Worm (Caenorhabditis elegans): Measurements from ENCODE around the gene W01C9.2.

The W01C9.2 gene

ce11 chrII:8546975-8547374, 10.8 kb downstream of the W01C9.2 start (continued):
- no peak for TF ChIP-seq dmd-6 (GFP tag; IDR thresholded peaks at IDR 0.05)
- no peak for TF ChIP-seq ZK546.5 (tag; optimal IDR thresholded peaks at IDR 0.05)
- TF ChIP-seq dmd-9 (GFP tag; IDR thresholded peaks at IDR 0.05) = 0 out of 2 replicates have a peak, but pooled peaks have one; percentile 66
- peak; percentile 54 for TF ChIP-seq nhr-102 (tag; optimal IDR thresholded peaks at IDR 0.05)
- no peak; the same call in 1 of the 2 replicates for TF ChIP-seq mdt-29 (GFP tag; IDR thresholded peaks at IDR 0.05)
- no peak for TF ChIP-seq nhr-76 (tag; optimal IDR thresholded peaks at IDR 0.05)
- peak; percentile 88 for TF ChIP-seq mxl-3 (GFP tag; optimal IDR thresholded peaks at IDR 0.05)
- TF ChIP-seq mes-2 (tag; optimal IDR thresholded peaks at IDR 0.05; ENCODE audit: poor library complexity, severe bottlenecking) = no peak
- no peak for TF ChIP-seq F10B5.3 (tag; optimal IDR thresholded peaks at IDR 0.05)
- TF ChIP-seq lim-7 (GFP tag; IDR thresholded peaks at IDR 0.05) = peak; percentile 98
- no peak for TF ChIP-seq Y48G9A.11 (GFP tag; IDR thresholded peaks at IDR 0.05)
- TF ChIP-seq duxl-1 (tag; optimal IDR thresholded peaks at IDR 0.05; ENCODE audit: poor library complexity) = peak; percentile 81
- no peak; the same call in 1 of the 2 replicates for TF ChIP-seq snpc-1.2 (GFP tag; IDR thresholded peaks at IDR 0.05)
- TF ChIP-seq zip-11 (GFP tag; IDR thresholded peaks at IDR 0.05) = peak; percentile 83
- TF ChIP-seq fos-1 (tag; optimal IDR thresholded peaks at IDR 0.05) = no peak
- TF ChIP-seq unc-130 (GFP tag; optimal IDR thresholded peaks at IDR 0.05) = peak; percentile 47
- peak; percentile 79 for TF ChIP-seq spr-3 (GFP tag; optimal IDR thresholded peaks at IDR 0.05)
- TF ChIP-seq zag-1 (tag; optimal IDR thresholded peaks at IDR 0.05) = no peak
- peak; percentile 72 for TF ChIP-seq hlh-11 (tag; optimal IDR thresholded peaks at IDR 0.05)
- TF ChIP-seq egl-27 (tag; optimal IDR thresholded peaks at IDR 0.05) = no peak
- TF ChIP-seq hif-1 (tag; optimal IDR thresholded peaks at IDR 0.05) = peak in 1 of 2 experiments; percentile 5
- no peak for TF ChIP-seq cey-2 (tag; optimal IDR thresholded peaks at IDR 0.05; ENCODE audit: borderline replicate concordance, insufficient read depth)
- TF ChIP-seq Y105C5A.15 (GFP tag; IDR thresholded peaks at IDR 0.05) = no peak; the same call in 1 of the 2 replicates
- TF ChIP-seq daf-12 (tag; optimal IDR thresholded peaks at IDR 0.05) = no peak
- TF ChIP-seq nhr-11 (tag; optimal IDR thresholded peaks at IDR 0.05) = peak; percentile 32
- peak; percentile 91 for TF ChIP-seq arid-1 (GFP tag; conservative IDR thresholded peaks at IDR 0.05)
- TF ChIP-seq lin-39 (tag; optimal IDR thresholded peaks at IDR 0.05) = no peak
- TF ChIP-seq nhr-6 (tag; optimal IDR thresholded peaks at IDR 0.05) = peak; percentile 84
- TF ChIP-seq daf-19 (GFP tag; conservative IDR thresholded peaks at IDR 0.05) = peak; percentile 84
- TF ChIP-seq nhr-237 (tag; optimal IDR thresholded peaks at IDR 0.05) = no peak
- peak; percentile 54 to 86 for TF ChIP-seq daf-16 (GFP tag; optimal IDR thresholded peaks at IDR 0.05)
- TF ChIP-seq daf-16 (tag; optimal IDR thresholded peaks at IDR 0.05) = peak; percentile 77
- TF ChIP-seq madf-5 (GFP tag; IDR thresholded peaks at IDR 0.05) = peak in 1 of 2 experiments; percentile 83; a peak in 2 of 4 replicates
- TF ChIP-seq unc-39 (tag; optimal IDR thresholded peaks at IDR 0.05) = no peak
- TF ChIP-seq dmd-8 (GFP tag; IDR thresholded peaks at IDR 0.05) = no peak; the same call in none of the 2 replicates
- TF ChIP-seq aly-2 (tag; optimal IDR thresholded peaks at IDR 0.05) = peak; percentile 15
- peak; percentile 54 for TF ChIP-seq nhr-28 (tag; optimal IDR thresholded peaks at IDR 0.05)
- peak; percentile 84 for TF ChIP-seq gei-8 (GFP tag; optimal IDR thresholded peaks at IDR 0.05)
- TF ChIP-seq zfp-3 (GFP tag; conservative IDR thresholded peaks at IDR 0.05) = peak; percentile 72
- TF ChIP-seq ceh-62 (tag; optimal IDR thresholded peaks at IDR 0.05) = no peak
- TF ChIP-seq F44E2.7 (GFP tag; IDR thresholded peaks at IDR 0.05) = no peak; the same call in 1 of the 2 replicates
- 0 out of 2 replicates have a peak, but pooled peaks have one; percentile 61 for TF ChIP-seq tag-97 (GFP tag; IDR thresholded peaks at IDR 0.05)
- no peak for TF ChIP-seq ces-1 (GFP tag; optimal IDR thresholded peaks at IDR 0.05)
- TF ChIP-seq zip-2 (tag; optimal IDR thresholded peaks at IDR 0.05) = no peak
- no peak for TF ChIP-seq daf-8 (GFP tag; IDR thresholded peaks at IDR 0.05)
- peak; percentile 70; the same call in 1 of the 2 replicates for TF ChIP-seq ceh-44 (GFP tag; IDR thresholded peaks at IDR 0.05)
- TF ChIP-seq set-16 (GFP tag; IDR thresholded peaks at IDR 0.05) = no peak
- TF ChIP-seq ztf-11 (tag; optimal IDR thresholded peaks at IDR 0.05) = no peak
- TF ChIP-seq ceh-20 (GFP tag; IDR thresholded peaks at IDR 0.05) = no peak
- TF ChIP-seq vab-7 (GFP tag; IDR thresholded peaks at IDR 0.05) = no peak; the same call in none of the 2 replicates
- TF ChIP-seq hlh-30 (tag; optimal IDR thresholded peaks at IDR 0.05; ENCODE audit: insufficient read depth) = peak; percentile 74
